Worm (Caenorhabditis elegans): ENCODE data around the gene ugt-59.

- TF ChIP-seq snpc-4 (tag; optimal IDR thresholded peaks at IDR 0.05) (no peak), elt-2 (tag; optimal IDR thresholded peaks at IDR 0.05) (no peak), pqm-1 (tag; optimal IDR thresholded peaks at IDR 0.05) (no peak), tbx-2 (tag; optimal IDR thresholded peaks at IDR 0.05) (no peak), nfya-1 (tag; optimal IDR thresholded peaks at IDR 0.05; ENCODE audit: insufficient read depth) (no peak), skn-1 (tag; optimal IDR thresholded peaks at IDR 0.05) (no peak), jun-1 (tag; optimal IDR thresholded peaks at IDR 0.05) (no peak), nhr-25 (tag; optimal IDR thresholded peaks at IDR 0.05) (no peak), unc-62 (GFP tag; optimal IDR thresholded peaks at IDR 0.05) (no peak), aly-2 (tag; optimal IDR thresholded peaks at IDR 0.05) (no peak), nhr-23 (tag; optimal IDR thresholded peaks at IDR 0.05) (no peak), unc-39 (tag; optimal IDR thresholded peaks at IDR 0.05) (no peak)
Measured at ce11 chrIV:10337286-10337685, 23.1 kb upstream of the ugt-59 start.

All from whole organism, L3 larva.